Worm (Caenorhabditis elegans): ENCODE measurements around the gene shw-1.

DNA sequence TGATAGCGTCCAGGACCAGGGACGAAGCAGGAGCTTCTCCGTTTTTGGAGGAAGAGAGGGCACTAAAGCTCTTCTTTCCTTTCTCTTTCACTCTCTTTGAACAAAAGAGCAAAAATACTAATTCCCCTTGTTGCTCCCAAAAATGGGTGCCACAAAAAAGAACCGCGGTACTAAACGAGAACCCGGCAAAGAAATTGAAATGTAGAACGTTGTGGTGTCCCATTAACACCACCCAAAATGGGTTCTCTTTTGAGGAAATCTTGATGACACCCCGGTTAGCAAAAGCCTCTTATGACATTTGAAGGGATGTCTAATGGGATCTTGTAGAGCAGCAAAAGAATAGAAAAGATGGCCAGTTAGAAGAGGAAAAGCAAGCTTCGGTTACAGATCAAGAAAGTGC lies 6.5 kb downstream of the shw-1 start:
- TF ChIP-seq ets-7 (tag; optimal IDR thresholded peaks at IDR 0.05) (no peak), ceh-36 (tag; optimal IDR thresholded peaks at IDR 0.05) (no peak), hmbx-1 (tag; optimal IDR thresholded peaks at IDR 0.05) (no peak), ama-1 (optimal IDR thresholded peaks at IDR 0.05) (no peak), hnd-1 (tag; optimal IDR thresholded peaks at IDR 0.05) (no peak)
